Worm (Caenorhabditis elegans) whole organism, midembryonic: Measurements from ENCODE around the gene Y102A11A.5.
A peak's percentile ranks its signal among the peaks of the same experiment; 100 is the strongest.

Experiments
- T22C8.4 ChIP-seq: fragments of 200-800 bp; sonication (Bioruptor generic); IDR thresholded peaks from 2 replicates; pipeline ENCODE4 v1.3.6; 2022; ENCODE audit warnings: missing genetic modification characterization, missing compliant biosample characterization
- cog-1 ChIP-seq: sonication (generic microtip); optimal IDR thresholded peaks from 2 replicates; lab custom pipeline; 2016; ENCODE audit warnings: missing genetic modification characterization, missing compliant biosample characterization
- flt-1 ChIP-seq: fragments of 200-800 bp; sonication (Bioruptor generic); IDR thresholded peaks from 2 replicates; pipeline ENCODE4 v1.3.6; 2022; ENCODE audit warnings: missing genetic modification characterization, missing compliant biosample characterization
- klf-2 ChIP-seq: fragments of 200-800 bp; sonication (Bioruptor generic); conservative IDR thresholded peaks from 2 replicates; pipeline ENCODE4 v1.3.6; 2022; ENCODE audit warnings: missing genetic modification reagents, missing genetic modification characterization, missing compliant biosample characterization
- med-1 ChIP-seq: sonication (generic microtip); optimal IDR thresholded peaks from 2 replicates; lab custom pipeline; 2017; ENCODE audit warnings: missing genetic modification characterization, mild to moderate bottlenecking, missing compliant biosample characterization, antibody characterized with exemption, missing genetic modification reagents; ENCODE audit not compliant: insufficient read depth
- ref-1 ChIP-seq: fragments of 200-800 bp; sonication (Bioruptor generic); conservative IDR thresholded peaks from 2 replicates; pipeline ENCODE4 v1.3.6; 2022; ENCODE audit warnings: missing genetic modification reagents, missing genetic modification characterization, missing compliant biosample characterization
- tab-1 ChIP-seq: fragments of 200-800 bp; sonication (Bioruptor generic); IDR thresholded peaks from 2 replicates; pipeline ENCODE4 v1.3.6; 2022; ENCODE audit warnings: missing genetic modification characterization, missing compliant biosample characterization
- ztf-23 ChIP-seq: fragments of 200-800 bp; sonication (Bioruptor generic); IDR thresholded peaks from 2 replicates; pipeline ENCODE4 v1.3.6; 2022; ENCODE audit warnings: missing genetic modification reagents, missing genetic modification characterization, missing compliant biosample characterization
- ztf-29 ChIP-seq: fragments of 200-800 bp; sonication (Bioruptor generic); IDR thresholded peaks from 2 replicates; pipeline ENCODE4 v1.3.6; 2022; ENCODE audit warnings: missing genetic modification reagents, missing genetic modification characterization, missing compliant biosample characterization

The Y102A11A.5 gene

ce11 chrX:2057828-2058418 lies 26.5 kb upstream of the Y102A11A.5 start:
- TF ChIP-seq tab-1 (GFP tag; lab: Robert Waterston, UW) (peak; percentile 81), flt-1 (GFP tag; lab: Robert Waterston, UW) (peak; percentile 97), ref-1 (peak; percentile 63; the same call in 1 of the 2 replicates), ztf-23 (GFP tag; lab: Robert Waterston, UW) (0 out of 2 replicates have a peak, but pooled peaks have one; percentile 61)

ce11 chrX:2056875-2057274 lies 25.5 kb upstream of the Y102A11A.5 start:
- 0 out of 2 replicates have a peak, but pooled peaks have one; percentile 25 for TF ChIP-seq ztf-23 (GFP tag; lab: Robert Waterston, UW)

- no peak for TF ChIP-seq ref-1
- no peak for TF ChIP-seq ztf-23 (GFP tag; lab: Robert Waterston, UW)
- TF ChIP-seq T22C8.4 (GFP tag; lab: Robert Waterston, UW) = no peak
Observed at ce11 chrX:2051602-2052001, 20.2 kb upstream of the Y102A11A.5 start, which contains the start of gene Y102A11A.1. Y102A11A.1 (plus strand) TSS chrX:2051824.

ce11 chrX:2050212-2050611 lies 18.8 kb upstream of the Y102A11A.5 start:
- TF ChIP-seq med-1 (no peak), ztf-23 (GFP tag; lab: Robert Waterston, UW) (no peak), T22C8.4 (GFP tag; lab: Robert Waterston, UW) (no peak), flt-1 (GFP tag; lab: Robert Waterston, UW) (no peak), ztf-29 (GFP tag; lab: Robert Waterston, UW) (no peak), tab-1 (GFP tag; lab: Robert Waterston, UW) (no peak), cog-1 (tag; lab: Kevin White, UChicago) (no peak), klf-2 (no peak), ref-1 (no peak)

ce11 chrX:2048865-2049405 lies 17.5 kb upstream of the Y102A11A.5 start:
- no peak for TF ChIP-seq klf-2
- no peak for TF ChIP-seq cog-1 (tag; lab: Kevin White, UChicago)
- TF ChIP-seq flt-1 (GFP tag; lab: Robert Waterston, UW) = no peak
- no peak for TF ChIP-seq ztf-23 (GFP tag; lab: Robert Waterston, UW)
- TF ChIP-seq tab-1 (GFP tag; lab: Robert Waterston, UW) = no peak
- no peak for TF ChIP-seq T22C8.4 (GFP tag; lab: Robert Waterston, UW)
- no peak for TF ChIP-seq ztf-29 (GFP tag; lab: Robert Waterston, UW)
- no peak for TF ChIP-seq med-1

- TF ChIP-seq tab-1 (GFP tag; lab: Robert Waterston, UW) (no peak), flt-1 (GFP tag; lab: Robert Waterston, UW) (no peak)
Observed at ce11 chrX:2047208-2047946, 16.0 kb upstream of the Y102A11A.5 start.

- TF ChIP-seq cog-1 (tag; lab: Kevin White, UChicago) (peak; percentile 27), med-1 (no peak), ref-1 (no peak), ztf-23 (GFP tag; lab: Robert Waterston, UW) (peak; percentile 59; the same call in 1 of the 2 replicates), klf-2 (no peak), flt-1 (GFP tag; lab: Robert Waterston, UW) (0 out of 2 replicates have a peak, but pooled peaks have one; percentile 40)
Observed at ce11 chrX:2046124-2046722, 14.8 kb upstream of the Y102A11A.5 start, which contains the start of gene igcm-4. igcm-4 (minus strand) TSS chrX:2046360.

ce11 chrX:2045603-2046002 lies 14.2 kb upstream of the Y102A11A.5 start:
- no peak for TF ChIP-seq flt-1 (GFP tag; lab: Robert Waterston, UW)

- no peak for TF ChIP-seq med-1
- no peak for TF ChIP-seq ztf-29 (GFP tag; lab: Robert Waterston, UW)
- 0 out of 2 replicates have a peak, but pooled peaks have one; percentile 22 for TF ChIP-seq tab-1 (GFP tag; lab: Robert Waterston, UW)
- TF ChIP-seq T22C8.4 (GFP tag; lab: Robert Waterston, UW) = no peak
- peak; percentile 59; the same call in 1 of the 2 replicates for TF ChIP-seq flt-1 (GFP tag; lab: Robert Waterston, UW)
- 0 out of 2 replicates have a peak, but pooled peaks have one; percentile 53 for TF ChIP-seq ztf-23 (GFP tag; lab: Robert Waterston, UW)
- TF ChIP-seq klf-2 = no peak
- TF ChIP-seq ref-1 = no peak
- no peak for TF ChIP-seq cog-1 (tag; lab: Kevin White, UChicago)
Observed at ce11 chrX:2044541-2045168, 13.3 kb upstream of the Y102A11A.5 start.

- TF ChIP-seq flt-1 (GFP tag; lab: Robert Waterston, UW) (no peak), ref-1 (no peak), ztf-23 (GFP tag; lab: Robert Waterston, UW) (peak; percentile 53; the same call in 1 of the 2 replicates), tab-1 (GFP tag; lab: Robert Waterston, UW) (peak; percentile 40; the same call in 1 of the 2 replicates)
Observed at ce11 chrX:2043224-2043623, 11.8 kb upstream of the Y102A11A.5 start.
